Worm (Caenorhabditis elegans) whole organism, young adult: Measurements from ENCODE around the gene srt-52.

Experiments
- C17E4.6 ChIP-seq: fragments of 200-800 bp; sonication (Bioruptor generic); IDR thresholded peaks from 2 replicates; pipeline ENCODE4 v1.3.6; 2022; ENCODE audit warnings: missing genetic modification reagents, missing genetic modification characterization, missing compliant biosample characterization
- ama-1 ChIP-seq, 3 experiments: fragments of 150-350 bp in 1 of 3; sonication (generic microtip) in 2 of 3; optimal IDR thresholded peaks; 2 replicates each; lab custom pipeline; 2014 to 2018; ENCODE audit warnings: missing biosample characterization in 2 of 3, missing genetic modification characterization in 2 of 3, missing genetic modification reagents in 2 of 3
- snpc-4 ChIP-seq, 5 experiments: fragments of 150-350 bp in 1 of 5; sonication (generic microtip) in 4 of 5; optimal IDR thresholded peaks; 2 replicates each; lab custom pipeline; 2014 to 2018; ENCODE audit warnings: missing genetic modification characterization in 5 of 5, missing biosample characterization in 3 of 5, antibody characterized with exemption in 2 of 5, mild to moderate bottlenecking in 2 of 5, missing compliant biosample characterization in 2 of 5, missing genotype in 2 of 5, moderate library complexity in 2 of 5, missing genetic modification reagents in 1 of 5
- tbx-9 ChIP-seq: sonication (generic microtip); optimal IDR thresholded peaks from 2 replicates; lab custom pipeline; 2016; ENCODE audit warnings: borderline replicate concordance, missing genetic modification characterization, inconsistent platforms, missing compliant biosample characterization

DNA sequence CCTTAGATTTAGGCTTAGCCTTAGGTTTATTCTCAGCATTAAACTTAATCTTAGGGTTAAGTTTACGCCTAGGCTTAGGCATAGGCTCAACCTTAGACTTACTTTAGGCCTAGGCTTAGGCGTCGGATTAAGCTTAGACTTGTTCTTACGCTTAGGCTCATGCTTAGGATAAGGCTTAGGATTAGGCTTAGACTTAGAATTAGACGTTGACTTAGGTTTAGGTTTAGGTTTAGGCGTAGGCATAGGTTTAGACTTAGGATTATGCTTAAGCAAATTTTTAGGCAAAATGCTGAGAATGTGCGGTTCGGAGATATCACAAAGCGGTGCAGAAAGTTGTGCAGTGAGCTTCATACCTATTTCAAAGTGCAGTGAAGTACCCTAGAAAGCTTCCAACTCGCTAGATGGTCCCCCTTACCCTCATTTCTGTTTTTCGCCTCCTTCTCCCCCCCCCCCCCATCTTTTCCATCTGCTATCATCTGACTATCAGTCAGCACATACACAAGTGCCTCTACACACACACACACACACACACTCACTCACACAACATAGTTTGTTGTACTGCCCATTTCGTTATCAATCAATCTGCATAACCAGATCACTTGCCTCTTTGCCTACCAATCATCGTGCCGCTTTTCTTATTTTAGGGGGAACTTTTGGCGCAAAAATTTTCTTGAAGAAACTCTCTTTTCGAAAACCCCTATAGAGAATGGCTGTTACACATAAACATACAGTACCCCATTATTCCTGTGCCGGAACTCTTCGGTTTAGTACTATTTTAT, 39.6 kb downstream of the srt-52 start:
- TF ChIP-seq snpc-4 (GFP tag; optimal IDR thresholded peaks at IDR 0.05; lab: Kevin White, UChicago) (no peak), snpc-4 (tag; optimal IDR thresholded peaks at IDR 0.05; lab: Kevin White, UChicago) (no peak), tbx-9 (tag; lab: Kevin White, UChicago) (no peak), C17E4.6 (GFP tag; lab: Robert Waterston, UW) (no peak), ama-1 (optimal IDR thresholded peaks at IDR 0.05; lab: Kevin White, UChicago) (no peak), ama-1 (GFP tag; optimal IDR thresholded peaks at IDR 0.05; lab: Kevin White, UChicago) (no peak)
